Fruit fly (Drosophila melanogaster): ENCODE measurements around the gene CG44422.

CG44422 gene

DNA sequence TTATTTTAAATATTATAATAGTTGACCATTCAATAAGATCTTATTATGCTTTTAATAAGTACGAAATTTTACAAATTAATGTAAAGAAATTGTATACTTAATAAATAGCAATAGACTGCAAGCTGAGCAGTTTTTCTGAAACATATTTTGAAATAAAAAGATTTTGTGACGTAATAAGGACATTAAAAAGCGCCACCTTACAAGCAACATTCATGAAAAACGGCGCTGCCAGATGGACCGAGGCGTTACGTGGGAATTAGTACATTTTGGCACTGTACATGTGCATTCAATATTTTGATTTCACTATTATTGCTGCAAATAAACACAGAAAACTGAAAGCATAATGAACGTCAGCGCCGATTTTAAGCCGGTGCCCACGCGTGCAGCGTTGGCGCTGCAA is 46.2 kb upstream of the CG44422 start, which contains the start of gene CG1738:
Gene CG1738, plus strand, starts transcription at position 221 of the 400 bp plus-strand sequence.
- TF ChIP-seq CG9705 (GFP tag; optimal IDR thresholded peaks at IDR 0.05) (no peak), OdsH (GFP tag; optimal IDR thresholded peaks at IDR 0.05) (no peak), woc (GFP tag; optimal IDR thresholded peaks at IDR 0.05) (peak; percentile 63), Sp1 (GFP tag; optimal IDR thresholded peaks at IDR 0.05) (peak; percentile 31), CrebA (GFP tag; optimal IDR thresholded peaks at IDR 0.05; ENCODE audit: borderline replicate concordance) (no peak), dmrt93B (GFP tag; optimal IDR thresholded peaks at IDR 0.05) (no peak), pan (optimal IDR thresholded peaks at IDR 0.05) (no peak), rgr (GFP tag; optimal IDR thresholded peaks at IDR 0.05) (peak; percentile 8), ey (GFP tag; optimal IDR thresholded peaks at IDR 0.05) (no peak), Rel (GFP tag; optimal IDR thresholded peaks at IDR 0.05) (no peak), Rel (tag; optimal IDR thresholded peaks at IDR 0.05) (no peak), Mio (GFP tag; optimal IDR thresholded peaks at IDR 0.05) (no peak), sv (GFP tag; optimal IDR thresholded peaks at IDR 0.05) (no peak), Hr83 (GFP tag; optimal IDR thresholded peaks at IDR 0.05; ENCODE audit: poor library complexity, severe bottlenecking) (no peak), Myc (optimal IDR thresholded peaks at IDR 0.05) (no peak), br (GFP tag; optimal IDR thresholded peaks at IDR 0.05) (no peak), HLH106 (tag; optimal IDR thresholded peaks at IDR 0.05) (peak; percentile 37), foxo (GFP tag; optimal IDR thresholded peaks at IDR 0.05) (peak in 1 of 2 experiments; percentile 9), CG32264 (GFP tag; optimal IDR thresholded peaks at IDR 0.05) (no peak)

DNA sequence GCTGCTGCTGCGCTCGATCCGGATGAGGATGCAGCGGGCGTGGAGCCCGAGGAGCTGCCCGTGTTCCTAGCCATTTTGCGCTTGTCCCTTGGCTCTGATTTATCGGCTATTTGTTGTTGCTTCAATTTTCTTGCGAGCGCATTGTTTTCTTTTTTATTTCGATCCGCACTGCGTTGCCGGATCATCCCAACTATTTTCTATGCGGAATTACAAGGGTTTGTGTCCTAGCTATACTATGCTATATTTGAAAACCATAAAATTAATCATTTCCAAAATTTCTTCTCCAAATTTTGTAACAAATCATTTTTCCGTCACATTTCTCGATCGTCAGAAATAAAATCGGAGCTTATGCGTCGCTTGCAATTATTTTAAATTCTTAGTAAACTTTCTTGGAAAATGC is 45.2 kb upstream of the CG44422 start, which contains the start of the genes GCS1 and CG11756:
Gene GCS1, minus strand, starts transcription at position 193 of the 400 bp plus-strand sequence.
Gene CG11756, plus strand, starts transcription at position 312 of the 400 bp plus-strand sequence.
- TF ChIP-seq psq (GFP tag; optimal IDR thresholded peaks at IDR 0.05), result peak; percentile 2
- TF ChIP-seq foxo (GFP tag; optimal IDR thresholded peaks at IDR 0.05), result no peak

- no peak for TF ChIP-seq brk (GFP tag; optimal IDR thresholded peaks at IDR 0.05)
- no peak for TF ChIP-seq Dfd (GFP tag; optimal IDR thresholded peaks at IDR 0.05)
- no peak for TF ChIP-seq CrebA (GFP tag; optimal IDR thresholded peaks at IDR 0.05; ENCODE audit: borderline replicate concordance)
- TF ChIP-seq Hr83 (GFP tag; optimal IDR thresholded peaks at IDR 0.05; ENCODE audit: poor library complexity, severe bottlenecking), result no peak
- no peak for TF ChIP-seq sv (GFP tag; optimal IDR thresholded peaks at IDR 0.05)
- TF ChIP-seq dmrt93B (GFP tag; optimal IDR thresholded peaks at IDR 0.05), result no peak
- TF ChIP-seq GATAd (GFP tag; optimal IDR thresholded peaks at IDR 0.05), result no peak
- no peak for TF ChIP-seq Jra (GFP tag; optimal IDR thresholded peaks at IDR 0.05)
- TF ChIP-seq ey (GFP tag; optimal IDR thresholded peaks at IDR 0.05), result no peak
- TF ChIP-seq fru (GFP tag; optimal IDR thresholded peaks at IDR 0.05), result no peak
- no peak for TF ChIP-seq HLH106 (tag; optimal IDR thresholded peaks at IDR 0.05)
Measured at dm6 chrX:11342771-11343170, 40.2 kb upstream of the CG44422 start.

- TF ChIP-seq sage (GFP tag; optimal IDR thresholded peaks at IDR 0.05), result no peak
- no peak for TF ChIP-seq dl (GFP tag; optimal IDR thresholded peaks at IDR 0.05; ENCODE audit: insufficient read depth in 1 of 2, partially characterized antibody in 2 of 2)
- TF ChIP-seq HLH106 (tag; optimal IDR thresholded peaks at IDR 0.05), result peak; percentile 3
- TF ChIP-seq Dfd (GFP tag; optimal IDR thresholded peaks at IDR 0.05), result no peak
- peak in 1 of 2 experiments; percentile 26 for TF ChIP-seq foxo (GFP tag; optimal IDR thresholded peaks at IDR 0.05)
- TF ChIP-seq OdsH (GFP tag; optimal IDR thresholded peaks at IDR 0.05), result no peak
- no peak for TF ChIP-seq Hnf4 (GFP tag; optimal IDR thresholded peaks at IDR 0.05)
- TF ChIP-seq usp (GFP tag; optimal IDR thresholded peaks at IDR 0.05), result no peak
- TF ChIP-seq GATAd (GFP tag; optimal IDR thresholded peaks at IDR 0.05), result no peak
- no peak for TF ChIP-seq dmrt93B (GFP tag; optimal IDR thresholded peaks at IDR 0.05)
Measured at dm6 chrX:11342168-11342567, 39.6 kb upstream of the CG44422 start.

DNA sequence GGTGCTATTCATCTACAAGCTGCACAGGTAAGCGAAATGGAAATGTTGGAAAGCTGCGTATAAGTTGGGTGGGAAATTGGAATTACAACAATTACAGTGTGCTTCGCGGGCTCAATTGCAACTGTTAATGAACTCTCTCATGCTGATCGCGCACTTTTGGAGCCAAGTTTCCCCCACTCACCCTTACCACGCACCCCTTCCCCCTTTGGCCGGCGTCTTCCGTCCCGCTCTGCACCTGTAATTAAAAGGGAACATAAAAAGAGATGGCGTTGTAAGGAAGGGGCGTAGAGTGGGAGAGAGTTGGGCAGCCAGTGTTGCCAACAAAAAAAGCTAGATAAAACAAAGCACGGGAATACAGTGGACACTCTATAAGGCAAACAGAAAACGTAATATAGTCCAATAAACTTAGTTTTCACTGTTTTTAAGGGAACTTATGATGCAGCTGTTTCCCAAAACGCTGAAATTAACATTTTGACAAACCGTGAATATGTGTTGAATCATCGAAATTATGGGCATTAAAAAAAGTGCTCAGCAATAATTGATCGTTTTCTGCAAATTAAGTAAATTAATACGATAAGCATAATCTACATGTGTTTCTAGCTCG is 38.2 kb upstream of the CG44422 start:
- TF ChIP-seq dl (GFP tag; optimal IDR thresholded peaks at IDR 0.05; ENCODE audit: insufficient read depth in 1 of 2, partially characterized antibody in 2 of 2), result no peak
- peak; percentile 13 for TF ChIP-seq woc (GFP tag; optimal IDR thresholded peaks at IDR 0.05)
- peak; percentile 1 for TF ChIP-seq fru (GFP tag; optimal IDR thresholded peaks at IDR 0.05)
- no peak for TF ChIP-seq Vsx2 (GFP tag; optimal IDR thresholded peaks at IDR 0.05; ENCODE audit: partially characterized antibody)
- TF ChIP-seq sage (GFP tag; optimal IDR thresholded peaks at IDR 0.05), result no peak
- TF ChIP-seq foxo (GFP tag; optimal IDR thresholded peaks at IDR 0.05), result peak in 1 of 2 experiments; percentile 27
- no peak for TF ChIP-seq Sp1 (GFP tag; optimal IDR thresholded peaks at IDR 0.05)
- TF ChIP-seq usp (GFP tag; optimal IDR thresholded peaks at IDR 0.05), result no peak

Measured in whole organism, wandering third instar larva.